Worm (Caenorhabditis elegans) whole organism, young adult: ENCODE measurements around the gene fipr-8.
A peak's percentile ranks its signal among the peaks of the same experiment; 100 is the strongest.

Experiments used
- B0019.2 ChIP-seq: fragments of 200-800 bp; sonication (Bioruptor generic); conservative IDR thresholded peaks from 2 replicates; pipeline ENCODE4 v1.3.6; 2022; ENCODE audit warnings: missing genetic modification reagents, missing genetic modification characterization, missing compliant biosample characterization
- B0261.1 ChIP-seq: sonication (generic microtip); optimal IDR thresholded peaks from 2 replicates; lab custom pipeline; 2016; ENCODE audit warnings: mild to moderate bottlenecking, missing genetic modification characterization, moderate library complexity, missing compliant biosample characterization
- B0336.3 ChIP-seq: fragments of 200-800 bp; sonication (Bioruptor generic); IDR thresholded peaks from 2 replicates; pipeline ENCODE4 v1.3.6; 2022; ENCODE audit warnings: missing genetic modification characterization, missing compliant biosample characterization
- F10E7.11 ChIP-seq: sonication (generic microtip); optimal IDR thresholded peaks from 2 replicates; lab custom pipeline; 2017; ENCODE audit warnings: mild to moderate bottlenecking, missing genetic modification characterization, moderate library complexity, missing compliant biosample characterization
- F57A8.1 ChIP-seq: fragments of 200-800 bp; sonication (Bioruptor generic); optimal IDR thresholded peaks from 2 replicates; lab custom pipeline; 2018; ENCODE audit warnings: mild to moderate bottlenecking, missing genetic modification characterization, moderate library complexity, missing compliant biosample characterization
- K11D2.4 ChIP-seq: fragments of 200-800 bp; sonication (Bioruptor generic); IDR thresholded peaks from 2 replicates; pipeline ENCODE4 v1.3.6; 2022; ENCODE audit warnings: missing genetic modification reagents, missing genetic modification characterization, missing compliant biosample characterization
- Y53G8AR.9 ChIP-seq: fragments of 200-800 bp; sonication (Bioruptor generic); conservative IDR thresholded peaks from 2 replicates; pipeline ENCODE4 v1.3.6; 2022; ENCODE audit warnings: missing genetic modification reagents, missing genetic modification characterization, missing compliant biosample characterization
- ZK185.1 ChIP-seq: sonication (generic microtip); optimal IDR thresholded peaks from 2 replicates; lab custom pipeline; 2016; ENCODE audit warnings: mild to moderate bottlenecking, missing genetic modification characterization, missing compliant biosample characterization; ENCODE audit not compliant: poor library complexity, severe bottlenecking
- ama-1 ChIP-seq, 3 experiments: fragments of 150-350 bp in 1 of 3; sonication (generic microtip) in 2 of 3; optimal IDR thresholded peaks; 2 replicates each; lab custom pipeline; 2014 to 2018; ENCODE audit warnings: missing biosample characterization in 2 of 3, missing genetic modification characterization in 2 of 3, missing genetic modification reagents in 2 of 3
- aptf-2 ChIP-seq: fragments of 200-800 bp; sonication (Bioruptor generic); conservative IDR thresholded peaks from 2 replicates; pipeline ENCODE4 v1.3.6; 2022; ENCODE audit warnings: missing genetic modification reagents, missing genetic modification characterization, missing compliant biosample characterization
- athp-1 ChIP-seq: sonication (generic microtip); optimal IDR thresholded peaks from 2 replicates; lab custom pipeline; 2017; ENCODE audit warnings: mild to moderate bottlenecking, missing genetic modification characterization, missing compliant biosample characterization
- attf-5 ChIP-seq: fragments of 200-800 bp; sonication (Bioruptor generic); optimal IDR thresholded peaks from 2 replicates; lab custom pipeline; 2018; ENCODE audit warnings: mild to moderate bottlenecking, missing genetic modification characterization, missing compliant biosample characterization
- ccch-3 ChIP-seq: fragments of 200-800 bp; sonication (Bioruptor generic); optimal IDR thresholded peaks from 2 replicates; lab custom pipeline; 2018; ENCODE audit warnings: mild to moderate bottlenecking, missing genetic modification characterization, missing compliant biosample characterization
- ceh-100 ChIP-seq: fragments of 200-800 bp; sonication (Bioruptor generic); IDR thresholded peaks from 2 replicates; pipeline ENCODE4 v1.3.6; 2022; ENCODE audit warnings: missing genetic modification reagents, missing genetic modification characterization, missing compliant biosample characterization
- ceh-40 ChIP-seq: fragments of 200-800 bp; sonication (Bioruptor generic); IDR thresholded peaks from 2 replicates; pipeline ENCODE4 v1.3.6; 2022; ENCODE audit warnings: missing genetic modification characterization, missing compliant biosample characterization
- ceh-58 ChIP-seq: fragments of 200-800 bp; sonication (Bioruptor generic); IDR thresholded peaks from 2 replicates; pipeline ENCODE4 v1.3.6; 2022; ENCODE audit warnings: missing genetic modification characterization, missing compliant biosample characterization
- dox-1 ChIP-seq: fragments of 200-800 bp; sonication (Bioruptor generic); IDR thresholded peaks from 2 replicates; pipeline ENCODE4 v1.3.6; 2022; ENCODE audit warnings: missing genetic modification reagents, missing genetic modification characterization, missing compliant biosample characterization
- dpl-1 ChIP-seq: fragments of 150-350 bp; optimal IDR thresholded peaks from 2 replicates; lab custom pipeline; 2014; ENCODE audit warnings: missing biosample characterization, missing genetic modification reagents, missing genetic modification characterization
- efl-1 ChIP-seq: fragments of 150-350 bp; optimal IDR thresholded peaks from 2 replicates; lab custom pipeline; 2014; ENCODE audit warnings: missing biosample characterization, missing genetic modification reagents, missing genetic modification characterization
- gei-17 ChIP-seq: fragments of 200-800 bp; sonication (Bioruptor generic); optimal IDR thresholded peaks from 2 replicates; lab custom pipeline; 2018; ENCODE audit warnings: mild to moderate bottlenecking, missing genetic modification characterization, missing compliant biosample characterization
- hlh-26 ChIP-seq: fragments of 200-800 bp; sonication (Bioruptor generic); conservative IDR thresholded peaks from 2 replicates; pipeline ENCODE4 v1.3.6; 2022; ENCODE audit warnings: missing genetic modification reagents, missing genetic modification characterization, missing compliant biosample characterization
- hmg-1.2 ChIP-seq: fragments of 200-800 bp; sonication (Bioruptor generic); IDR thresholded peaks from 2 replicates; pipeline ENCODE4 v1.3.6; 2022; ENCODE audit warnings: missing genetic modification reagents, missing genetic modification characterization, missing compliant biosample characterization
- let-526 ChIP-seq: fragments of 200-800 bp; sonication (Bioruptor generic); IDR thresholded peaks from 2 replicates; pipeline ENCODE4 v1.3.6; 2022; ENCODE audit warnings: missing genetic modification reagents, missing genetic modification characterization, missing compliant biosample characterization
- lsl-1 ChIP-seq: fragments of 200-800 bp; sonication (Bioruptor generic); optimal IDR thresholded peaks from 2 replicates; lab custom pipeline; 2018; ENCODE audit warnings: mild to moderate bottlenecking, missing genetic modification characterization, moderate library complexity, missing compliant biosample characterization
- lsy-27 ChIP-seq: sonication (generic microtip); optimal IDR thresholded peaks from 2 replicates; lab custom pipeline; 2017; ENCODE audit warnings: missing genetic modification characterization, mild to moderate bottlenecking, missing compliant biosample characterization, antibody characterized with exemption, missing genotype, borderline replicate concordance; ENCODE audit not compliant: insufficient read depth
- mel-28 ChIP-seq: sonication (generic microtip); optimal IDR thresholded peaks from 2 replicates; lab custom pipeline; 2016; ENCODE audit warnings: borderline replicate concordance, mild to moderate bottlenecking, missing genetic modification characterization, missing compliant biosample characterization
- mxl-1 ChIP-seq: sonication (generic microtip); optimal IDR thresholded peaks from 2 replicates; lab custom pipeline; 2016; ENCODE audit warnings: missing genetic modification characterization, missing compliant biosample characterization
- nfya-1 ChIP-seq: sonication (generic microtip); optimal IDR thresholded peaks from 2 replicates; lab custom pipeline; 2017; ENCODE audit warnings: antibody characterized with exemption, missing compliant biosample characterization, missing genetic modification characterization, borderline replicate concordance; ENCODE audit not compliant: insufficient read depth
- nfyb-1 ChIP-seq: fragments of 200-800 bp; sonication (Bioruptor generic); IDR thresholded peaks from 2 replicates; pipeline ENCODE4 v1.3.6; 2022; ENCODE audit warnings: missing genetic modification reagents, missing genetic modification characterization, missing compliant biosample characterization
- nhr-120 ChIP-seq: fragments of 200-800 bp; sonication (Bioruptor generic); IDR thresholded peaks from 2 replicates; pipeline ENCODE4 v1.3.6; 2022; ENCODE audit warnings: missing genetic modification characterization, missing compliant biosample characterization
- nhr-27 ChIP-seq: fragments of 200-800 bp; sonication (Bioruptor generic); optimal IDR thresholded peaks from 2 replicates; lab custom pipeline; 2018; ENCODE audit warnings: mild to moderate bottlenecking, missing genetic modification characterization, moderate library complexity, missing compliant biosample characterization
- nhr-80 ChIP-seq: sonication (generic microtip); optimal IDR thresholded peaks from 2 replicates; lab custom pipeline; 2016; ENCODE audit warnings: missing genetic modification characterization, missing compliant biosample characterization
- pha-4 ChIP-seq: fragments of 150-350 bp; sonication (generic microtip); optimal IDR thresholded peaks from 2 replicates; lab custom pipeline; 2014; ENCODE audit warnings: missing biosample characterization, missing genetic modification reagents, missing genetic modification characterization
- rpc-1 ChIP-seq, 2 experiments: fragments of 150-350 bp in 1 of 2; sonication (generic microtip) in 1 of 2; optimal IDR thresholded peaks; 2 replicates each; lab custom pipeline; 2014 to 2018; ENCODE audit warnings: missing biosample characterization in 1 of 2, missing genetic modification characterization in 1 of 2, missing genetic modification reagents in 1 of 2, missing genotype in 1 of 2
- sea-2 ChIP-seq: fragments of 200-800 bp; sonication (Bioruptor generic); IDR thresholded peaks from 2 replicates; pipeline ENCODE4 v1.3.6; 2022; ENCODE audit warnings: missing genetic modification characterization, missing compliant biosample characterization
- snpc-4 ChIP-seq, 5 experiments: fragments of 150-350 bp in 1 of 5; sonication (generic microtip) in 4 of 5; optimal IDR thresholded peaks; 2 replicates each; lab custom pipeline; 2014 to 2018; ENCODE audit warnings: missing genetic modification characterization in 5 of 5, missing biosample characterization in 3 of 5, antibody characterized with exemption in 2 of 5, mild to moderate bottlenecking in 2 of 5, missing compliant biosample characterization in 2 of 5, missing genotype in 2 of 5, moderate library complexity in 2 of 5, missing genetic modification reagents in 1 of 5
- tlf-1 ChIP-seq: fragments of 200-800 bp; sonication (Bioruptor generic); optimal IDR thresholded peaks from 2 replicates; lab custom pipeline; 2018; ENCODE audit warnings: mild to moderate bottlenecking, missing genetic modification characterization, missing compliant biosample characterization
- unc-130 ChIP-seq: sonication (generic microtip); optimal IDR thresholded peaks from 2 replicates; lab custom pipeline; 2016; ENCODE audit warnings: missing genetic modification reagents, missing genetic modification characterization, missing compliant biosample characterization
- unc-62 ChIP-seq: fragments of 150-350 bp; optimal IDR thresholded peaks from 2 replicates; lab custom pipeline; 2014; ENCODE audit warnings: missing biosample characterization, missing genetic modification reagents, missing genetic modification characterization
- xnd-1 ChIP-seq: sonication (generic microtip); optimal IDR thresholded peaks from 2 replicates; lab custom pipeline; 2016; ENCODE audit warnings: missing genotype, missing genetic modification reagents, missing genetic modification characterization, missing compliant biosample characterization
- zfh-2 ChIP-seq: fragments of 200-800 bp; sonication (Bioruptor generic); conservative IDR thresholded peaks from 2 replicates; pipeline ENCODE4 v1.3.6; 2022; ENCODE audit warnings: missing genetic modification reagents, missing genetic modification characterization, missing compliant biosample characterization
- zim-3 ChIP-seq: sonication (generic microtip); optimal IDR thresholded peaks from 2 replicates; lab custom pipeline; 2017; ENCODE audit warnings: mild to moderate bottlenecking, missing genetic modification characterization, moderate library complexity, missing compliant biosample characterization
- ztf-25 ChIP-seq: fragments of 200-800 bp; sonication (Bioruptor generic); IDR thresholded peaks from 2 replicates; pipeline ENCODE4 v1.3.6; 2022; ENCODE audit warnings: missing genetic modification reagents, missing genetic modification characterization, missing compliant biosample characterization

The fipr-8 gene

DNA sequence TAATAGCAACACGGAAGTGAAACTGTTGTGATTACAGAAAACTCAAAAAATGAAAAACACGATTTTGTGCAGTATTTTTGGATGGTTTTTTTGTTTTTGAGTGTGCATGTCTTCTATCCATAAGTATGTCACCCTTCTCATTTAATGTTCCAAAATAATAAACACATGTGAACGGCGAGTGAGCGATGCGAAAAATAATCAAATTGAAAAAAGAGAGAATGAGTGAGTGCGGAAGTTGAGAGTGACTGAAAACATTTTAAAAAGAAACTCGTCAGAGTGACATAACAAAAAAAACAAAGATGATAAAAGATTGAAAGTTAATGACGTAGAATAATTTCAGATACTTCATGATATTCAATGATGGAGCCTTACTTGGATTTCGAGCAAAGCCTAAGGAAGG lies 9.8 kb upstream of the fipr-8 start:
- TF ChIP-seq mel-28 (no peak), pha-4 (tag; lab: Kevin White, UChicago) (no peak), B0019.2 (GFP tag; lab: Robert Waterston, UW) (no peak), nhr-120 (GFP tag; lab: Robert Waterston, UW) (no peak), rpc-1 (optimal IDR thresholded peaks at IDR 0.05; lab: Kevin White, UChicago) (no peak), rpc-1 (tag; optimal IDR thresholded peaks at IDR 0.05; lab: Kevin White, UChicago) (no peak), K11D2.4 (GFP tag; lab: Robert Waterston, UW) (no peak), ZK185.1 (no peak), lsl-1 (GFP tag; lab: Kevin White, UChicago) (no peak), F57A8.1 (GFP tag; lab: Kevin White, UChicago) (no peak), ccch-3 (GFP tag; lab: Kevin White, UChicago) (no peak), tlf-1 (GFP tag; lab: Kevin White, UChicago) (no peak), sea-2 (GFP tag; lab: Robert Waterston, UW) (no peak), B0336.3 (GFP tag; lab: Robert Waterston, UW) (no peak), ceh-100 (GFP tag; lab: Robert Waterston, UW) (no peak), hmg-1.2 (GFP tag; lab: Robert Waterston, UW) (no peak), ceh-40 (GFP tag; lab: Robert Waterston, UW) (no peak), ceh-58 (GFP tag; lab: Robert Waterston, UW) (no peak), lsy-27 (no peak), xnd-1 (tag; lab: Kevin White, UChicago) (no peak)

DNA sequence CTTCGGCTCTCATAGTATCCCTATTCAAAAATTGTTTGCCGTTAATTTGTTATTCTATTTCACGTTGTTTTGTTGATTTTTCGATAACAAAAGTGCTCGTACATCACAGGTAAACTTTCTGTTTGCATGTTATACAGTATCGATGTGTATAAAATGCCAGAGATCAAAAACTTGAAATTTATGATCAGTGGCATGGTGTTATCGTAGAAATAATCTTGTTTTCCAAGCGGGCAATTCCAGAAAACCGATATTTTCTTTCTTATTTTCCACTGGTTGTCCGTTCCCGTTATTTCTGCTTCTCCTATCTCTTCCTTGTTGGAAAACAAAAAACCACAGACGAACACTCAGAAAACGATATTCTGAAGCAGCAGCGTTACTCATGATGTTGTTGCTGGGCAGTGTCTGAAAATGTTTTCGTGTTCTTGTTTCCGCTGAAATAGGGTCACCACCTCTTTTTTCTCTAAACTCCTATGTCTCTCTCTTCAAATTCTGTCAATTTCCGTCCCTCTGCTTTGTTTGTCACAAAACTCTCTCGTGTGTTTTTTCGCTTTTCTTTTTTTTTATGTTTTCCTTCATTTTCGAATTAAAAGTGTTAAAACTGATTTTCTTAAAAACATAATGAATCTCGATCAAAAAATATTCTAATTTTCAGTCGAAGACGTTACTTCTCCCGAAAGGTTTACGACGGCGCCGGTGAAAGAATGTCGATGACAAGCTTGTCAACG lies 8.7 kb upstream of the fipr-8 start, which contains the start of gene akt-1:
Gene akt-1, plus strand, starts transcription at position 651 of the 725 bp plus-strand sequence.
- TF ChIP-seq hlh-26 (GFP tag; lab: Robert Waterston, UW) (no peak), F10E7.11 (tag; lab: Kevin White, UChicago) (no peak), attf-5 (no peak), athp-1 (tag; lab: Kevin White, UChicago) (no peak), zfh-2 (GFP tag; lab: Robert Waterston, UW) (peak; percentile 44; the same call in 1 of the 2 replicates), snpc-4 (GFP tag; optimal IDR thresholded peaks at IDR 0.05; lab: Kevin White, UChicago) (no peak), snpc-4 (tag; optimal IDR thresholded peaks at IDR 0.05; lab: Kevin White, UChicago) (no peak), let-526 (GFP tag; lab: Robert Waterston, UW) (no peak), efl-1 (GFP tag; lab: Kevin White, UChicago) (no peak), ceh-58 (GFP tag; lab: Robert Waterston, UW) (no peak), gei-17 (GFP tag; lab: Kevin White, UChicago) (no peak), dox-1 (no peak), nfyb-1 (GFP tag; lab: Robert Waterston, UW) (0 out of 2 replicates have a peak, but pooled peaks have one; percentile 9), Y53G8AR.9 (GFP tag; lab: Robert Waterston, UW) (0 out of 2 replicates have a peak, but pooled peaks have one; percentile 40), unc-62 (no peak)

DNA sequence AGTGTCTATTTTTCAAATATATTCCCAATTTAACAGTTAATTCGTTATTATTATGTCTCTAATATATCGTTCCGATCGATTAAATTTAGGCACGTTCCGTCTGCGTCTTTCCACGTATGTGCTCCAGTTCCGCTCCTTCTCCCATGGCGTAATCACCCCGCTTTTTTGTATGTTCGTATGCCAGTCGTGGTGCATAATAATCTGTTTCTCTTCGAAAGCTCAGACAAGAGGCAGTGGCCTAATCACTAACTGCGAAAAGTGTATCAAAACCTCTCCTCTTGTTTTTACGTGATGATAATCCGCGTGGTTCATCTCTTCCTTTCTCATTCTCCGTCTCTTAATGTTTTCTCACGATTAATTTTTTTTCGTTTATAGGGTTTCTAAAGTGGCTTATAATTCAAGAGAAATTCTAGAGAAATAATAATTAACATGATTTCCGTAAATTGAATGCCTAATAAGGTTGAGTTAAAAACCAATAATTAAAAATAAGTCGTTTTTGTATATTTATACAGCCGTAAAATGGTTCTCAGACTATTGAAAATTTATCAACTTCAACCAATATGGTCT lies 8.0 kb upstream of the fipr-8 start:
- TF ChIP-seq unc-130 (GFP tag; lab: Kevin White, UChicago) (no peak), nfya-1 (no peak), zim-3 (tag; lab: Kevin White, UChicago) (no peak), ztf-25 (GFP tag; lab: Robert Waterston, UW) (no peak), ama-1 (optimal IDR thresholded peaks at IDR 0.05; lab: Kevin White, UChicago) (no peak), ama-1 (GFP tag; optimal IDR thresholded peaks at IDR 0.05; lab: Kevin White, UChicago) (no peak), aptf-2 (no peak), B0261.1 (no peak), mxl-1 (tag; lab: Kevin White, UChicago) (no peak), Y53G8AR.9 (GFP tag; lab: Robert Waterston, UW) (no peak), nfyb-1 (GFP tag; lab: Robert Waterston, UW) (no peak), dpl-1 (GFP tag; lab: Kevin White, UChicago) (no peak), nhr-27 (tag; lab: Kevin White, UChicago) (no peak), nhr-80 (tag; lab: Kevin White, UChicago) (no peak), tlf-1 (GFP tag; lab: Kevin White, UChicago) (no peak), zfh-2 (GFP tag; lab: Robert Waterston, UW) (no peak), rpc-1 (optimal IDR thresholded peaks at IDR 0.05; lab: Kevin White, UChicago) (no peak), rpc-1 (tag; optimal IDR thresholded peaks at IDR 0.05; lab: Kevin White, UChicago) (no peak), ceh-58 (GFP tag; lab: Robert Waterston, UW) (no peak)
